Worm (Caenorhabditis elegans) whole organism, L4 larva: ENCODE data around the gene F32D8.2.

Experiments
- ZK546.5 ChIP-seq, 2 experiments: sonication (generic microtip); optimal IDR thresholded peaks; 2 replicates each; lab custom pipeline; 2017; ENCODE audit warnings: missing biosample characterization in 2 of 2, missing genetic modification characterization in 2 of 2
- ama-1 ChIP-seq: fragments of 150-350 bp; optimal IDR thresholded peaks from 2 replicates; lab custom pipeline; 2014; ENCODE audit warnings: inconsistent platforms, mixed read lengths
- jun-1 ChIP-seq: fragments of 150-350 bp; optimal IDR thresholded peaks from 2 replicates; lab custom pipeline; 2014; ENCODE audit warnings: missing biosample characterization, missing genetic modification reagents, missing genetic modification characterization
- mdl-1 ChIP-seq, 2 experiments: fragments of 150-350 bp in 1 of 2; sonication (generic microtip) in 1 of 2; optimal IDR thresholded peaks; 2 replicates each; lab custom pipeline; 2014 to 2017; ENCODE audit warnings: missing biosample characterization in 2 of 2, missing genetic modification characterization in 2 of 2
- mxl-2 ChIP-seq: fragments of 200-800 bp; sonication (Bioruptor generic); conservative IDR thresholded peaks from 2 replicates; pipeline ENCODE4 v1.3.6; 2022; ENCODE audit warnings: missing genetic modification reagents, missing genetic modification characterization, missing compliant biosample characterization
- nhr-102 ChIP-seq: sonication (generic microtip); optimal IDR thresholded peaks from 2 replicates; lab custom pipeline; 2016; ENCODE audit warnings: mild to moderate bottlenecking, missing genetic modification characterization, moderate library complexity, missing compliant biosample characterization
- nhr-25 ChIP-seq: sonication (generic microtip); optimal IDR thresholded peaks from 2 replicates; lab custom pipeline; 2017; ENCODE audit warnings: missing genetic modification characterization, mild to moderate bottlenecking, missing compliant biosample characterization, antibody characterized with exemption, moderate library complexity, borderline replicate concordance; ENCODE audit not compliant: insufficient read depth
- pha-4 ChIP-seq, 2 experiments: fragments of 150-350 bp in 1 of 2; fragments of 200-800 bp in 1 of 2; sonication (Bioruptor generic) in 1 of 2; IDR thresholded peaks in 1 of 2; optimal IDR thresholded peaks in 1 of 2; 2 replicates each; pipeline versions ENCODE4 v1.3.6 to Lab custom; 2014 to 2022; ENCODE audit warnings: missing genetic modification characterization in 2 of 2, missing genetic modification reagents in 2 of 2, missing biosample characterization in 1 of 2, missing compliant biosample characterization in 1 of 2
- skn-1 ChIP-seq: fragments of 150-350 bp; optimal IDR thresholded peaks from 2 replicates; lab custom pipeline; 2014; ENCODE audit warnings: missing biosample characterization, missing genetic modification characterization
- snpc-4 ChIP-seq: fragments of 150-350 bp; optimal IDR thresholded peaks from 2 replicates; lab custom pipeline; 2014; ENCODE audit warnings: missing biosample characterization, missing genetic modification characterization
- zfp-2 ChIP-seq: sonication (generic microtip); optimal IDR thresholded peaks from 2 replicates; lab custom pipeline; 2016; ENCODE audit warnings: mild to moderate bottlenecking, missing genetic modification characterization, missing compliant biosample characterization

ce11 chrV:10880138-10880882 lies 3.3 kb upstream of the F32D8.2 start, which contains the start of gene F32D8.1:
- TF ChIP-seq nhr-102 (no peak), mxl-2 (GFP tag; lab: Robert Waterston, UW) (no peak), ama-1 (lab: Kevin White, UChicago) (no peak), skn-1 (tag; lab: Kevin White, UChicago) (no peak), pha-4 (GFP tag; IDR thresholded peaks at IDR 0.05; lab: Robert Waterston, UW) (no peak), pha-4 (tag; optimal IDR thresholded peaks at IDR 0.05; lab: Kevin White, UChicago) (no peak), mdl-1 (tag; optimal IDR thresholded peaks at IDR 0.05; lab: Kevin White, UChicago) (no peak), ZK546.5 (tag; optimal IDR thresholded peaks at IDR 0.05; lab: Kevin White, UChicago) (no peak), nhr-25 (tag; lab: Kevin White, UChicago) (no peak), snpc-4 (tag; lab: Kevin White, UChicago) (no peak), jun-1 (tag; lab: Kevin White, UChicago) (no peak), zfp-2 (tag; lab: Kevin White, UChicago) (no peak)
